Worm (Caenorhabditis elegans): ENCODE data around the gene rars-2.

DNA sequence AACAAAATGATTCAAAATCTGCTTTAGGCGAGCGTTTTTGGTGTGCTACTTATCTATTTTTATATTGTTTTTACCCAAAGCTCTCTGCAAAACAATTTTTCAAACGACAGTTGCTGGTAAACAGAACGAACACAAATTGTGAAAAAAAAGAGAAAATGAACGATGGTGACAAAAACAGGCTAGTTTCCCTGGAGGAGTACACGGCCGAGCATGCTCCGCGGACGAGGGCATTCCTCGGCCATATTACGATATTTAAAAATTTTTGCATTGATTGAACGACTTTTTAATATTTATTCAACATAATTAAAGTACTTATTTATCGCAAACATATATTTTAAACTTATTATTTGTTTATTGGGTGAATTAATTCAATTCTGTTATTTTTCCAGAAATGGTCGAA, 27.9 kb upstream of the rars-2 start, which contains the start of the genes tpp-2 and rbbp-5:
- TF ChIP-seq elt-3 (tag; optimal IDR thresholded peaks at IDR 0.05): no peak
- TF ChIP-seq drap-1 (GFP tag; optimal IDR thresholded peaks at IDR 0.05): no peak
- TF ChIP-seq cnd-1 (tag; optimal IDR thresholded peaks at IDR 0.05): no peak
- TF ChIP-seq elt-1 (tag; optimal IDR thresholded peaks at IDR 0.05; ENCODE audit: borderline replicate concordance, insufficient read depth): no peak
- TF ChIP-seq blmp-1 (tag; optimal IDR thresholded peaks at IDR 0.05): no peak
- no peak for TF ChIP-seq snpc-4 (tag; optimal IDR thresholded peaks at IDR 0.05)
- no peak for TF ChIP-seq sptf-1 (tag; optimal IDR thresholded peaks at IDR 0.05)
- TF ChIP-seq unc-62 (GFP tag; optimal IDR thresholded peaks at IDR 0.05): no peak
- no peak for TF ChIP-seq lin-13 (tag; optimal IDR thresholded peaks at IDR 0.05)
- no peak for TF ChIP-seq lin-32 (GFP tag; optimal IDR thresholded peaks at IDR 0.05)
- TF ChIP-seq mab-5 (tag; optimal IDR thresholded peaks at IDR 0.05): no peak
- TF ChIP-seq nhr-237 (tag; optimal IDR thresholded peaks at IDR 0.05): no peak
- TF ChIP-seq mep-1 (tag; optimal IDR thresholded peaks at IDR 0.05): no peak
- no peak for TF ChIP-seq pha-4 (tag; optimal IDR thresholded peaks at IDR 0.05)

All from whole organism, mixed stage, embryonic.